Fruit fly (Drosophila melanogaster) whole organism, embryonic: ENCODE measurements around the gene Kah.

ENCODE experiments used
- Atf6 ChIP-seq: fragments of 200-800 bp; sonication (Bioruptor generic); IDR thresholded peaks from 2 replicates; pipeline ENCODE4 v1.3.6; 2022; ENCODE audit warnings: missing biosample characterization, missing genetic modification characterization
- CG10267 ChIP-seq: fragments of 200-800 bp; sonication (Bioruptor generic); optimal IDR thresholded peaks from 2 replicates; lab custom pipeline; 2018; ENCODE audit warnings: missing biosample characterization, mild to moderate bottlenecking, missing genetic modification characterization, moderate library complexity
- CG10431 ChIP-seq: fragments of 200-800 bp; sonication (Bioruptor generic); optimal IDR thresholded peaks from 3 replicates; lab custom pipeline; 2018; ENCODE audit warnings: missing biosample characterization, mild to moderate bottlenecking, missing genetic modification characterization
- CG11504 ChIP-seq: fragments of 200-800 bp; sonication (Bioruptor generic); optimal IDR thresholded peaks from 3 replicates; lab custom pipeline; 2019; ENCODE audit warnings: missing biosample characterization, mild to moderate bottlenecking, missing genetic modification characterization, moderate library complexity
- CG1529 ChIP-seq: fragments of 200-800 bp; sonication (Bioruptor generic); optimal IDR thresholded peaks from 3 replicates; lab custom pipeline; 2018; ENCODE audit warnings: missing biosample characterization, missing genetic modification characterization
- CG15479 ChIP-seq: fragments of 200-800 bp; sonication (Bioruptor generic); optimal IDR thresholded peaks from 3 replicates; lab custom pipeline; 2019; ENCODE audit warnings: missing biosample characterization, mild to moderate bottlenecking, missing genetic modification characterization, moderate library complexity
- CG16815 ChIP-seq: fragments of 200-800 bp; sonication (Bioruptor generic); optimal IDR thresholded peaks from 3 replicates; lab custom pipeline; 2017; ENCODE audit warnings: missing biosample characterization, mild to moderate bottlenecking, missing genetic modification characterization
- CG17385 ChIP-seq: fragments of 200-800 bp; sonication (Bioruptor generic); optimal IDR thresholded peaks from 3 replicates; lab custom pipeline; 2018; ENCODE audit warnings: missing biosample characterization, mild to moderate bottlenecking, missing genetic modification characterization
- CG17802 ChIP-seq: fragments of 200-800 bp; sonication (Bioruptor generic); optimal IDR thresholded peaks from 2 replicates; lab custom pipeline; 2018; ENCODE audit warnings: missing biosample characterization, mild to moderate bottlenecking, missing genetic modification characterization, moderate library complexity
- CG18599 ChIP-seq: fragments of 200-800 bp; sonication (Bioruptor generic); optimal IDR thresholded peaks from 3 replicates; lab custom pipeline; 2017; ENCODE audit warnings: missing biosample characterization, missing genetic modification characterization, mild to moderate bottlenecking, moderate library complexity, missing genetic modification reagents
- CG2678 ChIP-seq: fragments of 200-800 bp; sonication (Bioruptor generic); optimal IDR thresholded peaks from 3 replicates; lab custom pipeline; 2019; ENCODE audit warnings: missing biosample characterization, mild to moderate bottlenecking, missing genetic modification characterization, moderate library complexity
- CG2712 ChIP-seq: fragments of 200-800 bp; optimal IDR thresholded peaks from 3 replicates; lab custom pipeline; 2019; ENCODE audit warnings: missing biosample characterization, mild to moderate bottlenecking, missing genetic modification characterization, moderate library complexity
- CG31224 ChIP-seq: fragments of 200-800 bp; sonication (Bioruptor generic); IDR thresholded peaks from 2 replicates; pipeline ENCODE4 v1.3.6; 2022; ENCODE audit warnings: missing biosample characterization, missing genetic modification characterization
- CG3163 ChIP-seq: fragments of 200-800 bp; sonication (Bioruptor generic); optimal IDR thresholded peaks from 3 replicates; lab custom pipeline; 2016; ENCODE audit warnings: missing biosample characterization, missing genetic modification characterization
- CG32532 ChIP-seq: fragments of 200-800 bp; sonication (Bioruptor generic); IDR thresholded peaks from 2 replicates; pipeline ENCODE4 v1.3.6; 2022; ENCODE audit warnings: missing biosample characterization, missing genetic modification characterization
- CG3281 ChIP-seq: fragments of 200-800 bp; sonication (Bioruptor generic); optimal IDR thresholded peaks from 3 replicates; lab custom pipeline; 2017; ENCODE audit warnings: missing biosample characterization, mild to moderate bottlenecking, missing genetic modification characterization
- CG3847 ChIP-seq: fragments of 200-800 bp; sonication (Bioruptor generic); IDR thresholded peaks from 2 replicates; pipeline ENCODE4 v1.3.6; 2022; ENCODE audit warnings: missing biosample characterization, missing genetic modification characterization
- CG4360 ChIP-seq: fragments of 200-800 bp; sonication (Bioruptor generic); IDR thresholded peaks from 2 replicates; pipeline ENCODE4 v1.3.6; 2022; ENCODE audit warnings: missing biosample characterization, missing genetic modification characterization
- CG7357 ChIP-seq: fragments of 200-800 bp; sonication (Bioruptor generic); IDR thresholded peaks from 3 replicates; pipeline ENCODE4 v1.3.6; 2022; ENCODE audit warnings: missing biosample characterization, missing genetic modification characterization
- CG7556 ChIP-seq: fragments of 200-800 bp; sonication (Bioruptor generic); optimal IDR thresholded peaks from 2 replicates; lab custom pipeline; 2017; ENCODE audit warnings: missing biosample characterization, mild to moderate bottlenecking, missing genetic modification characterization
- CG7987 ChIP-seq: fragments of 200-800 bp; sonication (Bioruptor generic); optimal IDR thresholded peaks from 2 replicates; lab custom pipeline; 2018; ENCODE audit warnings: missing biosample characterization, mild to moderate bottlenecking, missing genetic modification characterization, moderate library complexity
- CG8290 ChIP-seq, 3 experiments: fragments of 200-800 bp; sonication (Bioruptor generic); optimal IDR thresholded peaks; 2 replicates each; lab custom pipeline; 2016 to 2019; ENCODE audit warnings: missing biosample characterization in 3 of 3, missing genetic modification characterization in 3 of 3, mild to moderate bottlenecking in 2 of 3, moderate library complexity in 1 of 3
- CG8388 ChIP-seq: fragments of 200-800 bp; sonication (Bioruptor generic); optimal IDR thresholded peaks from 2 replicates; lab custom pipeline; 2019; ENCODE audit warnings: missing biosample characterization, mild to moderate bottlenecking, missing genetic modification characterization, moderate library complexity
- CG8924 ChIP-seq: fragments of 200-800 bp; optimal IDR thresholded peaks from 3 replicates; lab custom pipeline; 2019; ENCODE audit warnings: missing biosample characterization, mild to moderate bottlenecking, missing genetic modification characterization, moderate library complexity
- Doc3 ChIP-seq: fragments of 200-800 bp; sonication (Bioruptor generic); IDR thresholded peaks from 3 replicates; pipeline ENCODE4 v1.3.6; 2022; ENCODE audit warnings: missing biosample characterization, missing genetic modification characterization; ENCODE audit not compliant: partially characterized antibody
- HLHmδ ChIP-seq: fragments of 200-800 bp; sonication (Bioruptor generic); optimal IDR thresholded peaks from 2 replicates; lab custom pipeline; 2018; ENCODE audit warnings: missing biosample characterization, mild to moderate bottlenecking, missing genetic modification characterization, moderate library complexity
- HmgZ ChIP-seq: fragments of 200-800 bp; sonication (Bioruptor generic); optimal IDR thresholded peaks from 2 replicates; lab custom pipeline; 2018; ENCODE audit warnings: missing biosample characterization, mild to moderate bottlenecking, missing genetic modification characterization
- MESR4 ChIP-seq: fragments of 200-800 bp; sonication (Bioruptor generic); optimal IDR thresholded peaks from 2 replicates; lab custom pipeline; 2018; ENCODE audit warnings: missing biosample characterization, mild to moderate bottlenecking, missing genetic modification characterization, moderate library complexity
- Med ChIP-seq: fragments of 200-800 bp; sonication (Bioruptor generic); peaks from one replicate; lab custom pipeline; 2016; ENCODE audit warnings: missing biosample characterization, missing genetic modification characterization, mild to moderate bottlenecking, inconsistent platforms, moderate library complexity
- NK7.1 ChIP-seq: fragments of 200-800 bp; sonication (Bioruptor generic); optimal IDR thresholded peaks from 3 replicates; lab custom pipeline; 2016; ENCODE audit warnings: missing biosample characterization, missing genetic modification characterization
- Nf-YB ChIP-seq: fragments of 200-800 bp; sonication (Bioruptor generic); optimal IDR thresholded peaks from 3 replicates; lab custom pipeline; 2019; ENCODE audit warnings: missing biosample characterization, mild to moderate bottlenecking, missing genetic modification characterization, moderate library complexity
- Pdp1 ChIP-seq, 2 experiments: fragments of 200-800 bp; sonication (Bioruptor generic); optimal IDR thresholded peaks; 3 replicates each; lab custom pipeline; 2016; ENCODE audit warnings: missing biosample characterization in 2 of 2, missing genetic modification characterization in 2 of 2, mild to moderate bottlenecking in 1 of 2, moderate library complexity in 1 of 2
- Rfx ChIP-seq: fragments of 200-800 bp; sonication (Bioruptor generic); IDR thresholded peaks from 2 replicates; pipeline ENCODE4 v1.3.6; 2022; ENCODE audit warnings: missing biosample characterization, missing genetic modification characterization
- Tbp ChIP-seq: fragments of >200 bp; optimal IDR thresholded peaks from 2 replicates; lab custom pipeline; 2018; ENCODE audit warnings: missing biosample characterization, missing genetic modification characterization
- amos ChIP-seq: fragments of 200-800 bp; sonication (Bioruptor generic); IDR thresholded peaks from 2 replicates; pipeline ENCODE4 v1.3.6; 2022; ENCODE audit warnings: missing biosample characterization, missing genetic modification characterization; ENCODE audit not compliant: partially characterized antibody
- cas ChIP-seq: fragments of 200-800 bp; sonication (Bioruptor generic); IDR thresholded peaks from 2 replicates; pipeline ENCODE4 v1.3.6; 2022; ENCODE audit warnings: missing biosample characterization, missing genetic modification characterization
- chm ChIP-seq: fragments of 200-800 bp; sonication (Bioruptor generic); IDR thresholded peaks from 2 replicates; pipeline ENCODE4 v1.3.6; 2022; ENCODE audit warnings: missing biosample characterization, missing genetic modification characterization
- chn ChIP-seq: fragments of 200-800 bp; sonication (Bioruptor generic); optimal IDR thresholded peaks from 2 replicates; lab custom pipeline; 2016; ENCODE audit warnings: missing biosample characterization, missing genetic modification characterization
- croc ChIP-seq: fragments of 200-800 bp; sonication (Bioruptor generic); conservative IDR thresholded peaks from 3 replicates; pipeline ENCODE4 v1.3.6; 2022; ENCODE audit warnings: missing biosample characterization, missing genetic modification characterization
- dmrt11E ChIP-seq: fragments of 200-800 bp; sonication (Bioruptor generic); optimal IDR thresholded peaks from 3 replicates; lab custom pipeline; 2018; ENCODE audit warnings: missing biosample characterization, mild to moderate bottlenecking, missing genetic modification characterization, moderate library complexity
- dmrt99B ChIP-seq: fragments of 200-800 bp; sonication (Bioruptor generic); optimal IDR thresholded peaks from 2 replicates; lab custom pipeline; 2018; ENCODE audit warnings: missing biosample characterization, mild to moderate bottlenecking, missing genetic modification characterization, moderate library complexity
- fu2 ChIP-seq: fragments of 200-800 bp; sonication (Bioruptor generic); optimal IDR thresholded peaks from 2 replicates; lab custom pipeline; 2016; ENCODE audit warnings: missing biosample characterization, missing genetic modification characterization
- grau ChIP-seq: fragments of 200-800 bp; optimal IDR thresholded peaks from 3 replicates; lab custom pipeline; 2019; ENCODE audit warnings: missing biosample characterization, mild to moderate bottlenecking, missing genetic modification characterization, moderate library complexity
- hbn ChIP-seq: fragments of 200-800 bp; sonication (Bioruptor generic); IDR thresholded peaks from 2 replicates; pipeline ENCODE4 v1.3.6; 2022; ENCODE audit warnings: missing biosample characterization, missing genetic modification characterization; ENCODE audit not compliant: partially characterized antibody
- lola ChIP-seq, 3 experiments: fragments of >200 bp in 2 of 3; fragments of 200-800 bp in 1 of 3; sonication (Bioruptor generic) in 1 of 3; optimal IDR thresholded peaks; 2 replicates each; lab custom pipeline; 2017 to 2019; ENCODE audit warnings: missing biosample characterization in 3 of 3, missing genetic modification characterization in 3 of 3, mild to moderate bottlenecking in 1 of 3, moderate library complexity in 1 of 3
- pita ChIP-seq: fragments of 200-800 bp; sonication (Bioruptor generic); optimal IDR thresholded peaks from 2 replicates; lab custom pipeline; 2017; ENCODE audit warnings: missing biosample characterization, mild to moderate bottlenecking, missing genetic modification characterization
- sens ChIP-seq: fragments of 200-800 bp; sonication (Bioruptor generic); peaks from one replicate; lab custom pipeline; 2016; ENCODE audit warnings: missing biosample characterization, missing genetic modification characterization
- vvl ChIP-seq: fragments of 200-800 bp; sonication (Bioruptor generic); IDR thresholded peaks from 2 replicates; pipeline ENCODE4 v1.3.6; 2022; ENCODE audit warnings: missing biosample characterization, missing genetic modification characterization
- yki ChIP-seq: fragments of >200 bp; optimal IDR thresholded peaks from 3 replicates; lab custom pipeline; 2018
- zfh2 ChIP-seq: fragments of 200-800 bp; sonication (Bioruptor generic); optimal IDR thresholded peaks from 2 replicates; lab custom pipeline; 2016; ENCODE audit warnings: missing biosample characterization, missing genetic modification characterization

Gene Kah

dm6 chr3L:533807-534206 lies 55.3 kb downstream of the Kah start (continued):
- TF ChIP-seq HmgZ (tag; lab: Kevin White, UChicago) (no peak), CG7556 (GFP tag; lab: Kevin White, UChicago) (no peak), sens (GFP tag; lab: Kevin White, UChicago) (peak; percentile 70), Pdp1 (GFP tag; optimal IDR thresholded peaks at IDR 0.05; lab: Kevin White, UChicago) (peak in 1 of 2 experiments; percentile 3), CG8388 (GFP tag; lab: Kevin White, UChicago) (no peak), vvl (peak; percentile 70), CG1529 (no peak), Nf-YB (GFP tag; lab: Kevin White, UChicago) (no peak), yki (lab: Kevin White, UChicago) (no peak), CG4360 (GFP tag; lab: Robert Waterston, UW) (no peak), dmrt99B (tag; lab: Kevin White, UChicago) (peak; percentile 7), CG32532 (GFP tag; lab: Robert Waterston, UW) (peak; percentile 28; the same call in 1 of the 2 replicates), chn (GFP tag; lab: Kevin White, UChicago) (no peak), fu2 (GFP tag; lab: Kevin White, UChicago) (no peak), CG15479 (no peak), chm (GFP tag; lab: Robert Waterston, UW) (peak; percentile 65; the same call in 1 of the 2 replicates), CG17802 (tag; lab: Kevin White, UChicago) (no peak), MESR4 (GFP tag; lab: Kevin White, UChicago) (no peak), CG31224 (GFP tag; lab: Robert Waterston, UW) (no peak), CG18599 (GFP tag; lab: Kevin White, UChicago) (peak; percentile 31), grau (peak; percentile 1), CG10267 (tag; lab: Kevin White, UChicago) (peak; percentile 12), dmrt11E (peak; percentile 14), CG2712 (tag; lab: Kevin White, UChicago) (peak; percentile 51), CG7357 (GFP tag; lab: Robert Waterston, UW) (no peak), CG2678 (peak; percentile 0), amos (GFP tag; lab: Robert Waterston, UW) (peak; percentile 22; the same call in 1 of the 2 replicates), CG11504 (tag; lab: Kevin White, UChicago) (peak; percentile 29), croc (GFP tag; lab: Robert Waterston, UW) (peak; percentile 16; the same call in 1 of the 3 replicates), pita (GFP tag; lab: Kevin White, UChicago) (no peak), Rfx (GFP tag; lab: Robert Waterston, UW) (peak; percentile 53), lola (GFP tag; optimal IDR thresholded peaks at IDR 0.05; lab: Kevin White, UChicago) (peak in 1 of 3 experiments; percentile 33), CG16815 (GFP tag; lab: Kevin White, UChicago) (no peak), CG17385 (GFP tag; lab: Kevin White, UChicago) (peak; percentile 23), cas (GFP tag; lab: Robert Waterston, UW) (no peak), Atf6 (GFP tag; lab: Robert Waterston, UW) (no peak), HLHmδ (GFP tag; lab: Kevin White, UChicago) (no peak), NK7.1 (GFP tag; lab: Kevin White, UChicago) (no peak), Tbp (GFP tag; lab: Kevin White, UChicago) (no peak), zfh2 (GFP tag; lab: Kevin White, UChicago) (no peak), CG7987 (GFP tag; lab: Kevin White, UChicago) (no peak), CG3163 (no peak), Doc3 (GFP tag; lab: Robert Waterston, UW) (peak; percentile 69), CG8924 (tag; lab: Kevin White, UChicago) (peak; percentile 6), CG3281 (no peak), hbn (GFP tag; lab: Robert Waterston, UW) (peak; percentile 55), CG8290 (GFP tag; optimal IDR thresholded peaks at IDR 0.05; lab: Kevin White, UChicago) (no peak), CG8290 (tag; optimal IDR thresholded peaks at IDR 0.05; lab: Kevin White, UChicago) (peak in 1 of 2 experiments; percentile 12), Med (GFP tag; lab: Kevin White, UChicago) (peak; percentile 73), CG10431 (GFP tag; lab: Kevin White, UChicago) (no peak), CG3847 (no peak)
